Worm (Caenorhabditis elegans): ENCODE measurements around the gene srz-38.

DNA sequence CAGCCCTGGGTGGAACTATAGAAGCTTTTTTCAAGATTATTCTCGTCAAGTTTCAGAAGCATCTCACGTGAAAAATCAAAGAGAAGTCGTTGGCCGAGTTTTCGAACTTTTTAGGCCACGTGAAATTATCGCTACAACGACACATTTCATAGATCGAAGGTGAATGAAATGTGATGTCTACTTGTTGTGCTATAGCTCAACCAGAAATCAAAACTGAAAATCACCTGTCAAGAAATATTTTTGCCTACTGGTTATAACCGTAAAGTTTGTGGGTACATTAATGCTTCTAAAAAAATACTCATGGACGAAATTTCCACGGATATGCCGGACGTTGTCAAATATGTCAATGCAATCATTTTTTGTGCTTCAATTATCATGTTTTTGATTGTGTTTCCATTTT is at the start of gene srz-38:
- TF ChIP-seq ceh-22 (tag; optimal IDR thresholded peaks at IDR 0.05) (no peak), nfya-1 (tag; optimal IDR thresholded peaks at IDR 0.05) (no peak), pqm-1 (tag; optimal IDR thresholded peaks at IDR 0.05) (no peak), odd-2 (tag; optimal IDR thresholded peaks at IDR 0.05) (no peak), pha-4 (tag; optimal IDR thresholded peaks at IDR 0.05) (no peak), ahr-1 (tag; optimal IDR thresholded peaks at IDR 0.05) (no peak)
